Worm (Caenorhabditis elegans) whole organism, L4/young adult: ENCODE measurements around the gene wrt-4.

Source experiments
- W03F9.2 ChIP-seq: fragments of 150-350 bp; optimal IDR thresholded peaks from 2 replicates; lab custom pipeline; 2014; ENCODE audit warnings: missing biosample characterization, missing genetic modification characterization
- dao-5 ChIP-seq: sonication (generic microtip); optimal IDR thresholded peaks from 2 replicates; lab custom pipeline; 2016; ENCODE audit warnings: missing genotype, missing genetic modification characterization, moderate library complexity, missing compliant biosample characterization
- him-1 ChIP-seq: sonication (generic microtip); optimal IDR thresholded peaks from 2 replicates; lab custom pipeline; 2016; ENCODE audit warnings: missing genotype, missing genetic modification reagents, missing genetic modification characterization, missing compliant biosample characterization

DNA sequence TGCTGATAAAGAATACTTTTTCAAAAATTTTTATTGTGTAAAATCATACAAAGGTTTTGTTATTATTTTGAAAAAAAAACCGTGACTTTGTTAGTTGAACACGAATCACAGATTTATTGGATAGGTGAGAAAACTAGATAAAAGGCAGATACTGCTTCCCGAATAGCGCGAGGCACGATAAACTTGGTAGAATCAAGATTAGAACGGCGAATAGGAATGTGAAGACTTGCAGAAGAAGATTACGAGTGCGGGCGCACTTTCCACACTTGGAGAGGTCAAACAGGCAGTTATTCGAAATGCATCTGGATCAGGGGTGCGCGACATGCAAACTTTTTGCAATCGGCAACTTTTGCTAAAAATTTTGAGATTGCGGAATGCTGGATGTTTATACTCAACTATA, 43.9 kb downstream of the wrt-4 start:
- TF ChIP-seq him-1 (tag; lab: Kevin White, UChicago) (no peak), W03F9.2 (no peak), dao-5 (tag; lab: Kevin White, UChicago) (no peak)
